Fruit fly (Drosophila melanogaster): ENCODE data around the gene cad.

The cad gene

DNA sequence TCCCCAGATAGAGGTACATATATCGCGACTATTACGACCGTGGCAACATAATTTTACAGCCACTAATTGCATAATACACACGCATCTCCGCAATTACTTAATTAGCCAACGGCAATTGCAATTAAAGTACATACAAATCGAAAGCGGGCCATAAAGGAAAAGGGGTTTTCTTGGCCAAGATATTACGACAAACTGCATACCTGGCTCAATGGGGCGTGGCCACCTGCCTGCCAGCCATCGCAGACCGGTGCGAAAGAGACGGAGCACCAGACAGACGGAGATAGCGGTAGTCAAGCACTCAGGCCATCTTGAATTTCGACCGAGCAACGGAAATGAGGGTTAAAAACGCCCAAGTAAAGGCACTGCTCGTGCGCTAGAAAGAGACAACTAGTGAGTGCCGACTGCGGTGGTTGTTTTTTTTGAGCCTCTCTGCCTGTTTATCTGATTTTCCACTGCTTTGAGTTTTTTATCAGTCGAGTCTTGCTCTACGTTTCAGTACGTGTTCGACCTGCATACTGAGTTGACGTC, at the start of gene cad:
cad (plus strand) TSS at position 490 of the 528 bp plus-strand sequence.
- TF ChIP-seq lola (GFP tag; optimal IDR thresholded peaks at IDR 0.05) = no peak
- no peak for TF ChIP-seq corto (GFP tag; optimal IDR thresholded peaks at IDR 0.05)
- peak; percentile 45 for TF ChIP-seq bigmax (GFP tag; optimal IDR thresholded peaks at IDR 0.05)
- peak; percentile 35 for TF ChIP-seq CG5180 (GFP tag; optimal IDR thresholded peaks at IDR 0.05)
- TF ChIP-seq CG12071 (GFP tag; optimal IDR thresholded peaks at IDR 0.05) = peak; percentile 64
- TF ChIP-seq pfk (GFP tag; optimal IDR thresholded peaks at IDR 0.05) = peak; percentile 18
- TF ChIP-seq CG1603 (tag; optimal IDR thresholded peaks at IDR 0.05) = peak; percentile 25
- no peak for TF ChIP-seq NC2β (GFP tag; optimal IDR thresholded peaks at IDR 0.05)
- no peak for TF ChIP-seq hkb (optimal IDR thresholded peaks at IDR 0.05)
- peak; percentile 61; the same call in 1 of the 2 replicates for TF ChIP-seq hkb (GFP tag; IDR thresholded peaks at IDR 0.05)
- TF ChIP-seq ftz-f1 (GFP tag; optimal IDR thresholded peaks at IDR 0.05) = peak; percentile 31
- no peak for TF ChIP-seq eve (GFP tag; optimal IDR thresholded peaks at IDR 0.05)
- TF ChIP-seq Dll (GFP tag; IDR thresholded peaks at IDR 0.05; ENCODE audit: partially characterized antibody) = no peak
- TF ChIP-seq tio (GFP tag; optimal IDR thresholded peaks at IDR 0.05) = no peak
- TF ChIP-seq D (optimal IDR thresholded peaks at IDR 0.05) = peak; percentile 42
- peak; percentile 7 for TF ChIP-seq D (GFP tag; optimal IDR thresholded peaks at IDR 0.05)
- TF ChIP-seq CG12391 (tag; optimal IDR thresholded peaks at IDR 0.05) = peak; percentile 3
- peak; percentile 55 for TF ChIP-seq nmo (GFP tag; optimal IDR thresholded peaks at IDR 0.05)
- TF ChIP-seq Vsx1 (GFP tag; optimal IDR thresholded peaks at IDR 0.05) = peak; percentile 12
- peak; percentile 6 for TF ChIP-seq CG10267 (tag; optimal IDR thresholded peaks at IDR 0.05)
- no peak for TF ChIP-seq Mrtf (GFP tag; IDR thresholded peaks at IDR 0.05)
- no peak for TF ChIP-seq CG32767 (GFP tag; IDR thresholded peaks at IDR 0.05)
- no peak for TF ChIP-seq CG8359 (GFP tag; optimal IDR thresholded peaks at IDR 0.05; ENCODE audit: borderline replicate concordance)
- no peak for TF ChIP-seq ab (GFP tag; optimal IDR thresholded peaks at IDR 0.05)
- no peak for TF ChIP-seq tap (tag; optimal IDR thresholded peaks at IDR 0.05)
- TF ChIP-seq CoRest (tag; optimal IDR thresholded peaks at IDR 0.05) = peak; percentile 58
- TF ChIP-seq Elba2 (GFP tag; optimal IDR thresholded peaks at IDR 0.05) = no peak
- TF ChIP-seq CG2875 (GFP tag; optimal IDR thresholded peaks at IDR 0.05) = no peak
- TF ChIP-seq zfh2 (GFP tag; optimal IDR thresholded peaks at IDR 0.05) = no peak
- TF ChIP-seq sob (GFP tag; IDR thresholded peaks at IDR 0.05) = peak; percentile 57; the same call in 1 of the 2 replicates
- peak; percentile 1 for TF ChIP-seq Side (GFP tag; optimal IDR thresholded peaks at IDR 0.05)
- TF ChIP-seq Hsf (GFP tag; optimal IDR thresholded peaks at IDR 0.05) = no peak
- peak; percentile 53 for TF ChIP-seq ash1 (GFP tag; optimal IDR thresholded peaks at IDR 0.05)
- TF ChIP-seq repo (GFP tag; optimal IDR thresholded peaks at IDR 0.05) = no peak
- no peak for TF ChIP-seq CG6254 (GFP tag; optimal IDR thresholded peaks at IDR 0.05)
- TF ChIP-seq chinmo (GFP tag; IDR thresholded peaks at IDR 0.05; ENCODE audit: partially characterized antibody) = peak; percentile 78; the same call in 2 of the 4 replicates
- peak; percentile 35 for TF ChIP-seq CG3281 (GFP tag; optimal IDR thresholded peaks at IDR 0.05)
- TF ChIP-seq kah (GFP tag; optimal IDR thresholded peaks at IDR 0.05) = no peak
- TF ChIP-seq CG7271 (tag; optimal IDR thresholded peaks at IDR 0.05) = peak; percentile 54
- peak; percentile 51 for TF ChIP-seq ttk (GFP tag; IDR thresholded peaks at IDR 0.05)
- peak; percentile 57 for TF ChIP-seq CG10543 (GFP tag; optimal IDR thresholded peaks at IDR 0.05)
- TF ChIP-seq CG10431 (GFP tag; optimal IDR thresholded peaks at IDR 0.05) = no peak
- peak; percentile 89 for TF ChIP-seq gcm (GFP tag; optimal IDR thresholded peaks at IDR 0.05)
- no peak for TF ChIP-seq maf-S (GFP tag; optimal IDR thresholded peaks at IDR 0.05)
- TF ChIP-seq tx (GFP tag; optimal IDR thresholded peaks at IDR 0.05) = no peak
- no peak for TF ChIP-seq Antp (GFP tag; optimal IDR thresholded peaks at IDR 0.05)
- peak; percentile 35; the same call in 1 of the 2 replicates for TF ChIP-seq Xrp1 (GFP tag; IDR thresholded peaks at IDR 0.05)
- no peak for TF ChIP-seq abd-A (tag; optimal IDR thresholded peaks at IDR 0.05)
- peak; percentile 36; the same call in 1 of the 2 replicates for TF ChIP-seq CG10366 (GFP tag; IDR thresholded peaks at IDR 0.05)
- TF ChIP-seq CG10565 (GFP tag; optimal IDR thresholded peaks at IDR 0.05) = no peak

All from whole organism, embryonic.